Fruit fly (Drosophila melanogaster) Kc167 (cell line): Measurements from ENCODE around the gene Hyls1.

Experiments used
- Myc ChIP-seq: fragments of >200 bp; optimal IDR thresholded peaks from 2 replicates; lab custom pipeline; 2017; ENCODE audit warnings: missing external identifiers
- Sin3A ChIP-seq: fragments of >200 bp; optimal IDR thresholded peaks from 2 replicates; lab custom pipeline; 2018; ENCODE audit warnings: missing external identifiers
- h ChIP-seq: fragments of >200 bp; optimal IDR thresholded peaks from 3 replicates; lab custom pipeline; 2018; ENCODE audit warnings: missing external identifiers
- insv ChIP-seq: fragments of >200 bp; optimal IDR thresholded peaks from 3 replicates; lab custom pipeline; 2018; ENCODE audit warnings: missing external identifiers
- psq ChIP-seq: fragments of >200 bp; optimal IDR thresholded peaks from 2 replicates; lab custom pipeline; 2017; ENCODE audit warnings: missing external identifiers
- ttk ChIP-seq: sonication (Bioruptor generic); optimal IDR thresholded peaks from 2 replicates; lab custom pipeline; 2017; ENCODE audit warnings: missing external identifiers

The Hyls1 gene

dm6 chr2L:16321209-16321608 lies 31.2 kb downstream of the Hyls1 start:
- TF ChIP-seq Myc (lab: Kevin White, UChicago) = no peak
- no peak for TF ChIP-seq psq (lab: Kevin White, UChicago)
- no peak for TF ChIP-seq h (lab: Kevin White, UChicago)
- TF ChIP-seq ttk (lab: Kevin White, UChicago) = no peak

dm6 chr2L:16320428-16320827 lies 32.0 kb downstream of the Hyls1 start:
- TF ChIP-seq ttk (lab: Kevin White, UChicago) = no peak
- TF ChIP-seq Myc (lab: Kevin White, UChicago) = no peak
- TF ChIP-seq Sin3A (lab: Kevin White, UChicago) = no peak
- TF ChIP-seq insv (lab: Kevin White, UChicago) = no peak
- no peak for TF ChIP-seq h (lab: Kevin White, UChicago)
- no peak for TF ChIP-seq psq (lab: Kevin White, UChicago)

- no peak for TF ChIP-seq Sin3A (lab: Kevin White, UChicago)
- no peak for TF ChIP-seq Myc (lab: Kevin White, UChicago)
- TF ChIP-seq psq (lab: Kevin White, UChicago) = no peak
- TF ChIP-seq insv (lab: Kevin White, UChicago) = no peak
- TF ChIP-seq ttk (lab: Kevin White, UChicago) = no peak
- TF ChIP-seq h (lab: Kevin White, UChicago) = no peak
Measured at dm6 chr2L:16319743-16320142, 32.7 kb downstream of the Hyls1 start.

- TF ChIP-seq psq (lab: Kevin White, UChicago) (no peak), Myc (lab: Kevin White, UChicago) (no peak), Sin3A (lab: Kevin White, UChicago) (no peak), ttk (lab: Kevin White, UChicago) (no peak), insv (lab: Kevin White, UChicago) (no peak)
Measured at dm6 chr2L:16317777-16318610, 34.4 kb downstream of the Hyls1 start.

- no peak for TF ChIP-seq Myc (lab: Kevin White, UChicago)
- TF ChIP-seq psq (lab: Kevin White, UChicago) = no peak
- no peak for TF ChIP-seq ttk (lab: Kevin White, UChicago)
- TF ChIP-seq h (lab: Kevin White, UChicago) = no peak
- no peak for TF ChIP-seq insv (lab: Kevin White, UChicago)
- no peak for TF ChIP-seq Sin3A (lab: Kevin White, UChicago)
Measured at dm6 chr2L:16317131-16317530, 35.3 kb downstream of the Hyls1 start.

- no peak for TF ChIP-seq h (lab: Kevin White, UChicago)
- no peak for TF ChIP-seq insv (lab: Kevin White, UChicago)
- TF ChIP-seq psq (lab: Kevin White, UChicago) = no peak
- no peak for TF ChIP-seq ttk (lab: Kevin White, UChicago)
- TF ChIP-seq Sin3A (lab: Kevin White, UChicago) = no peak
- TF ChIP-seq Myc (lab: Kevin White, UChicago) = no peak
Measured at dm6 chr2L:16316410-16316809, 36.0 kb downstream of the Hyls1 start.

dm6 chr2L:16315844-16316243 lies 36.6 kb downstream of the Hyls1 start:
- TF ChIP-seq Myc (lab: Kevin White, UChicago) (no peak), insv (lab: Kevin White, UChicago) (no peak), Sin3A (lab: Kevin White, UChicago) (no peak), h (lab: Kevin White, UChicago) (no peak), ttk (lab: Kevin White, UChicago) (no peak)

- TF ChIP-seq h (lab: Kevin White, UChicago) (no peak), Sin3A (lab: Kevin White, UChicago) (no peak), psq (lab: Kevin White, UChicago) (no peak), Myc (lab: Kevin White, UChicago) (no peak), ttk (lab: Kevin White, UChicago) (no peak), insv (lab: Kevin White, UChicago) (no peak)
Measured at dm6 chr2L:16315027-16315426, 37.4 kb downstream of the Hyls1 start.

- TF ChIP-seq psq (lab: Kevin White, UChicago) = no peak
- no peak for TF ChIP-seq Myc (lab: Kevin White, UChicago)
- TF ChIP-seq Sin3A (lab: Kevin White, UChicago) = no peak
- TF ChIP-seq insv (lab: Kevin White, UChicago) = no peak
- TF ChIP-seq h (lab: Kevin White, UChicago) = no peak
- no peak for TF ChIP-seq ttk (lab: Kevin White, UChicago)
Measured at dm6 chr2L:16310648-16311047, 41.8 kb downstream of the Hyls1 start, which contains the start of the genes cni and fzy. Gene cni, minus strand, starts transcription at chr2L:16310726. Gene fzy, plus strand, starts transcription at chr2L:16310956.

- TF ChIP-seq ttk (lab: Kevin White, UChicago) (no peak), h (lab: Kevin White, UChicago) (no peak), psq (lab: Kevin White, UChicago) (no peak), insv (lab: Kevin White, UChicago) (no peak), Sin3A (lab: Kevin White, UChicago) (no peak), Myc (lab: Kevin White, UChicago) (no peak)
Measured at dm6 chr2L:16307026-16307703, 45.3 kb downstream of the Hyls1 start, which contains the start of the genes CG5861 and Syx5. Gene CG5861, minus strand, starts transcription at chr2L:16307298. Gene Syx5, plus strand, starts transcription at chr2L:16307346.

- no peak for TF ChIP-seq h (lab: Kevin White, UChicago)
- no peak for TF ChIP-seq Myc (lab: Kevin White, UChicago)
- no peak for TF ChIP-seq ttk (lab: Kevin White, UChicago)
- no peak for TF ChIP-seq insv (lab: Kevin White, UChicago)
- no peak for TF ChIP-seq psq (lab: Kevin White, UChicago)
- no peak for TF ChIP-seq Sin3A (lab: Kevin White, UChicago)
Measured at dm6 chr2L:16302773-16303279, 49.6 kb downstream of the Hyls1 start, which contains the start of gene GMF. Gene GMF, minus strand, starts transcription at chr2L:16302954.
